Fruit fly (Drosophila melanogaster) whole organism, wandering third instar larva: ENCODE results near the gene ND-20L.

Experiments
- Abd-B ChIP-seq: fragments of >200 bp; optimal IDR thresholded peaks from 2 replicates; lab custom pipeline; 2017; ENCODE audit warnings: missing biosample characterization, missing genetic modification characterization
- CG32264 ChIP-seq: fragments of 200-800 bp; sonication (Bioruptor generic); optimal IDR thresholded peaks from 2 replicates; lab custom pipeline; 2016; ENCODE audit warnings: missing biosample characterization, missing genetic modification characterization
- CG9705 ChIP-seq: fragments of 200-800 bp; sonication (Bioruptor generic); optimal IDR thresholded peaks from 2 replicates; lab custom pipeline; 2018; ENCODE audit warnings: missing biosample characterization, mild to moderate bottlenecking, missing genetic modification characterization
- CrebA ChIP-seq: fragments of 200-800 bp; sonication (Bioruptor generic); optimal IDR thresholded peaks from 2 replicates; lab custom pipeline; 2016; ENCODE audit warnings: missing biosample characterization, mild to moderate bottlenecking, missing genetic modification characterization, borderline replicate concordance
- Dfd ChIP-seq: fragments of >200 bp; optimal IDR thresholded peaks from 2 replicates; lab custom pipeline; 2017; ENCODE audit warnings: missing biosample characterization, missing genetic modification characterization
- Dif ChIP-seq: fragments of 200-275, 200-300 bp; sonication (Bioruptor generic); optimal IDR thresholded peaks from 2 replicates; lab custom pipeline; 2018; ENCODE audit warnings: missing biosample characterization, missing genetic modification characterization; ENCODE audit not compliant: partially characterized antibody
- GATAd ChIP-seq: sonication (Bioruptor generic); optimal IDR thresholded peaks from 2 replicates; lab custom pipeline; 2016; ENCODE audit warnings: missing biosample characterization, missing genetic modification characterization
- HLH106 ChIP-seq: fragments of 200-800 bp; optimal IDR thresholded peaks from 3 replicates; lab custom pipeline; 2019; ENCODE audit warnings: missing biosample characterization, mild to moderate bottlenecking, missing genetic modification characterization, moderate library complexity
- Hnf4 ChIP-seq: fragments of 200-800 bp; sonication (Bioruptor generic); optimal IDR thresholded peaks from 2 replicates; lab custom pipeline; 2016; ENCODE audit warnings: missing biosample characterization, mild to moderate bottlenecking, missing genetic modification characterization
- Hr78 ChIP-seq: fragments of >200 bp; optimal IDR thresholded peaks from 2 replicates; lab custom pipeline; 2017; ENCODE audit warnings: missing biosample characterization, missing genetic modification characterization
- Hr83 ChIP-seq: fragments of 200-300 bp; sonication (Bioruptor generic); optimal IDR thresholded peaks from 2 replicates; lab custom pipeline; 2016; ENCODE audit warnings: missing biosample characterization, mild to moderate bottlenecking, missing genetic modification characterization, moderate library complexity; ENCODE audit not compliant: poor library complexity, severe bottlenecking
- Jra ChIP-seq: sonication (Bioruptor generic); optimal IDR thresholded peaks from 2 replicates; lab custom pipeline; 2016; ENCODE audit warnings: missing biosample characterization, missing genetic modification characterization
- Mio ChIP-seq: sonication (Bioruptor generic); optimal IDR thresholded peaks from 2 replicates; lab custom pipeline; 2016; ENCODE audit warnings: missing biosample characterization, missing genetic modification characterization
- Myc ChIP-seq: fragments of >200 bp; optimal IDR thresholded peaks from 2 replicates; lab custom pipeline; 2017
- N ChIP-seq: fragments of >200 bp; optimal IDR thresholded peaks from 2 replicates; lab custom pipeline; 2018; ENCODE audit warnings: missing biosample characterization, missing external identifiers, missing genetic modification characterization
- OdsH ChIP-seq: fragments of 200-800 bp; sonication (Bioruptor generic); optimal IDR thresholded peaks from 2 replicates; lab custom pipeline; 2016; ENCODE audit warnings: missing biosample characterization, mild to moderate bottlenecking, missing genetic modification characterization
- Rel ChIP-seq, 2 experiments: fragments of 200-800 bp; sonication (Bioruptor generic) in 1 of 2; optimal IDR thresholded peaks; 2 replicates in 1 of 2; 3 replicates in 1 of 2; lab custom pipeline; 2016 to 2019; ENCODE audit warnings: mild to moderate bottlenecking in 2 of 2, missing biosample characterization in 2 of 2, missing genetic modification characterization in 2 of 2, moderate library complexity in 1 of 2
- Sp1 ChIP-seq: fragments of 200-800 bp; sonication (Bioruptor generic); optimal IDR thresholded peaks from 3 replicates; lab custom pipeline; 2019; ENCODE audit warnings: missing biosample characterization, mild to moderate bottlenecking, missing genetic modification characterization, moderate library complexity
- Vsx2 ChIP-seq: fragments of 200-300, 225-300 bp; sonication (Bioruptor generic); optimal IDR thresholded peaks from 2 replicates; lab custom pipeline; 2018; ENCODE audit warnings: missing biosample characterization, missing genetic modification characterization; ENCODE audit not compliant: partially characterized antibody
- br ChIP-seq: fragments of 200-800 bp; sonication (Bioruptor generic); optimal IDR thresholded peaks from 2 replicates; lab custom pipeline; 2016; ENCODE audit warnings: missing biosample characterization, missing genetic modification characterization
- brk ChIP-seq: fragments of 200-800 bp; sonication (Bioruptor generic); optimal IDR thresholded peaks from 2 replicates; lab custom pipeline; 2016; ENCODE audit warnings: missing biosample characterization, mild to moderate bottlenecking, missing genetic modification characterization
- dl ChIP-seq, 2 experiments: fragments of 175-275, 200-275 bp in 1 of 2; fragments of 200-275 bp in 1 of 2; sonication (Bioruptor generic); optimal IDR thresholded peaks; lab custom pipeline; 2018; ENCODE audit warnings: mild to moderate bottlenecking in 2 of 2, missing biosample characterization in 2 of 2, missing genetic modification characterization in 2 of 2, moderate library complexity in 2 of 2; ENCODE audit not compliant: partially characterized antibody in 2 of 2, insufficient read depth in 1 of 2
- dmrt93B ChIP-seq: fragments of 200-800 bp; sonication (Bioruptor generic); optimal IDR thresholded peaks from 2 replicates; lab custom pipeline; 2018; ENCODE audit warnings: missing biosample characterization, mild to moderate bottlenecking, missing genetic modification characterization
- dsf ChIP-seq: sonication (Bioruptor generic); optimal IDR thresholded peaks from 2 replicates; lab custom pipeline; 2016; ENCODE audit warnings: missing biosample characterization, missing genetic modification characterization, borderline replicate concordance
- ey ChIP-seq: fragments of 200-800 bp; sonication (Bioruptor generic); optimal IDR thresholded peaks from 2 replicates; lab custom pipeline; 2016; ENCODE audit warnings: missing biosample characterization, missing genetic modification characterization
- foxo ChIP-seq, 2 experiments: fragments of 200-800 bp; sonication (Bioruptor generic); optimal IDR thresholded peaks; 2 replicates in 1 of 2; 3 replicates in 1 of 2; lab custom pipeline; 2016 to 2017; ENCODE audit warnings: missing biosample characterization in 2 of 2, missing genetic modification characterization in 2 of 2
- fru ChIP-seq: fragments of 200-800 bp; sonication (Bioruptor generic); optimal IDR thresholded peaks from 3 replicates; lab custom pipeline; 2016; ENCODE audit warnings: missing biosample characterization, mild to moderate bottlenecking, missing genetic modification characterization
- h ChIP-seq: fragments of 200-800 bp; sonication (Bioruptor generic); optimal IDR thresholded peaks from 3 replicates; lab custom pipeline; 2016; ENCODE audit warnings: missing biosample characterization, mild to moderate bottlenecking, missing genetic modification characterization
- jim ChIP-seq: fragments of 175-275, 200-325 bp; sonication (Bioruptor generic); optimal IDR thresholded peaks from 2 replicates; lab custom pipeline; 2016; ENCODE audit warnings: missing biosample characterization, mild to moderate bottlenecking, missing genetic modification characterization
- lola ChIP-seq: fragments of >200 bp; optimal IDR thresholded peaks from 2 replicates; lab custom pipeline; 2017; ENCODE audit warnings: missing biosample characterization, missing genetic modification characterization
- pan ChIP-seq: fragments of >200 bp; optimal IDR thresholded peaks from 2 replicates; lab custom pipeline; 2017
- psq ChIP-seq: fragments of 200-800 bp; sonication (Bioruptor generic); optimal IDR thresholded peaks from 3 replicates; lab custom pipeline; 2017; ENCODE audit warnings: missing biosample characterization, mild to moderate bottlenecking, missing genetic modification characterization, moderate library complexity
- rgr ChIP-seq: fragments of 200-800 bp; sonication (Bioruptor generic); optimal IDR thresholded peaks from 3 replicates; lab custom pipeline; 2016; ENCODE audit warnings: missing biosample characterization, mild to moderate bottlenecking, missing genetic modification characterization
- sage ChIP-seq: fragments of 200-800 bp; sonication (Bioruptor generic); optimal IDR thresholded peaks from 2 replicates; lab custom pipeline; 2016; ENCODE audit warnings: missing biosample characterization, mild to moderate bottlenecking, missing genetic modification characterization
- sv ChIP-seq: fragments of 200-800 bp; sonication (Bioruptor generic); optimal IDR thresholded peaks from 3 replicates; lab custom pipeline; 2016; ENCODE audit warnings: missing biosample characterization, missing genetic modification characterization
- tai ChIP-seq: sonication (Bioruptor generic); optimal IDR thresholded peaks from 2 replicates; lab custom pipeline; 2016; ENCODE audit warnings: missing biosample characterization, missing genetic modification characterization
- usp ChIP-seq: fragments of >200 bp; optimal IDR thresholded peaks from 2 replicates; lab custom pipeline; 2017; ENCODE audit warnings: missing biosample characterization, missing genetic modification characterization
- woc ChIP-seq: sonication (Bioruptor generic); optimal IDR thresholded peaks from 2 replicates; lab custom pipeline; 2016; ENCODE audit warnings: missing biosample characterization, mild to moderate bottlenecking, missing genetic modification characterization

Gene ND-20L

dm6 chr3R:29515417-29515816, at the start of gene ND-20L:
Gene ND-20L (plus strand): TSS chr3R:29515717.
- no peak for TF ChIP-seq CG32264
- no peak for TF ChIP-seq pan (lab: Kevin White, UChicago)
- TF ChIP-seq dmrt93B (GFP tag; lab: Kevin White, UChicago) = no peak
- no peak for TF ChIP-seq brk
- no peak for TF ChIP-seq Mio (GFP tag; lab: Kevin White, UChicago)
- TF ChIP-seq ey = no peak
- TF ChIP-seq woc (GFP tag; lab: Kevin White, UChicago) = no peak
- TF ChIP-seq OdsH (GFP tag; lab: Kevin White, UChicago) = no peak
- TF ChIP-seq CrebA (GFP tag; lab: Kevin White, UChicago) = no peak
- no peak for TF ChIP-seq Hr83
- TF ChIP-seq usp = no peak
- TF ChIP-seq Myc (lab: Kevin White, UChicago) = no peak
- no peak for TF ChIP-seq br (GFP tag; lab: Kevin White, UChicago)
- no peak for TF ChIP-seq Vsx2 (GFP tag; lab: Kevin White, UChicago)

- TF ChIP-seq brk (no peak), ey (no peak), Myc (lab: Kevin White, UChicago) (no peak), CrebA (GFP tag; lab: Kevin White, UChicago) (no peak), Rel (GFP tag; optimal IDR thresholded peaks at IDR 0.05; lab: Kevin White, UChicago) (no peak), Rel (tag; optimal IDR thresholded peaks at IDR 0.05; lab: Kevin White, UChicago) (no peak), dl (GFP tag; optimal IDR thresholded peaks at IDR 0.05; lab: Kevin White, UChicago; ENCODE audit: insufficient read depth in 1 of 2, partially characterized antibody in 2 of 2) (no peak), woc (GFP tag; lab: Kevin White, UChicago) (no peak), Dif (GFP tag; lab: Kevin White, UChicago) (no peak), Abd-B (GFP tag; lab: Kevin White, UChicago) (no peak), dmrt93B (GFP tag; lab: Kevin White, UChicago) (no peak), Jra (no peak), CG32264 (no peak), psq (GFP tag; lab: Kevin White, UChicago) (no peak), usp (no peak), Hnf4 (GFP tag; lab: Kevin White, UChicago) (no peak), N (GFP tag; lab: Kevin White, UChicago) (no peak)
These were observed 48.8 kb upstream of the ND-20L start for dm6 chr3R:29466759-29467158.

DNA sequence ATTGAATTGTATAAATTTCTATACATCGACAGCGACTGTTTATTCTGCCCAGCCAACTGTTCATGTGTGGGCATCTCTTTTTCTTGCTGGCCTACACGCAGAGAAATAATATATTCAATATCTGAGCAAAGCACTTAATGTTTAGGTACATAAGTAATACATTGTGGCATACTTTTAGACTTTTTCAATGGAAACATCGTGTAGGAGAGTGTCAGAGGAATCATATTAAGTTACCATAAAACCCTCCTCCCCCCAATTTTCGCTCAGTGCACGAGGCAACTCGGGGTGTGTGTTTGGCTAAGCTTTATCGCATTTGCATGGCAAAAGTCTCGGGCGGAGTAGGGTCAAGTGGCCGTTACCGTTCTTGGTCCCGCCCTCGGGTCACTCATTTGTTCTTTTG, 45.4 kb upstream of the ND-20L start:
- TF ChIP-seq Myc (lab: Kevin White, UChicago) = no peak
- TF ChIP-seq ey = no peak
- no peak for TF ChIP-seq Dfd
- no peak for TF ChIP-seq brk
- no peak for TF ChIP-seq HLH106
- TF ChIP-seq, all 38 proteins: peak for 0

DNA sequence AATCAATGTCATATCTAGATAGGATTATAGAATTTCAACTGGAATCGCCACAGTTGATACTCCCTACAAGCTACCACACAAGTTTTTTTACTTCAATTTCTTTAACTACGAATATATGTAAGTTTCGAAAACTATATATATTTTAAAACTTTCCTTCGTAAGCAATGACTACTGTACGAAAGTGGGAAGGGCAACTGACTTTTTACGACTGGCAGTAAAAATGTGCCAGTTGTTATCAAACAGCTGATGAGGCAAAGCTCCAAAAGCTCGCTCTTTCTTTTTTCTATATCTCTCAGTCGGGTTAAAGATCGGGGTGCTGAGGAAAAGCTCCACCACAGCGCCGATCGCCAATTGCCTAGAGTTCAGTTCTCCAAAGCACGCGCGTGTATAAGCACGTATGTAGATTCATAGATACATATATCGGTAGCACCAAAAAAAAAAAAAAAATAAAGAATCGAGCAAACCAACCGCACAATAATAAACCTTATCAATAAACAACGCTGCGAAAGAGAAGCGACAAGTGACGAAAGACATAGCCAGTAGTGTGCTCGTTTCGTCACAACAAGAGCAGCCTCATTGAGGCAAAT, 36.5 kb upstream of the ND-20L start:
- TF ChIP-seq Hr83 (peak; percentile 56), foxo (GFP tag; optimal IDR thresholded peaks at IDR 0.05; lab: Kevin White, UChicago) (peak in 1 of 2 experiments; percentile 75), CG32264 (no peak), sage (no peak), dmrt93B (GFP tag; lab: Kevin White, UChicago) (peak; percentile 37), ey (peak; percentile 15), Vsx2 (GFP tag; lab: Kevin White, UChicago) (peak; percentile 20), Dif (GFP tag; lab: Kevin White, UChicago) (no peak), sv (GFP tag; lab: Kevin White, UChicago) (no peak), rgr (peak; percentile 22), br (GFP tag; lab: Kevin White, UChicago) (peak; percentile 47), Hr78 (GFP tag; lab: Kevin White, UChicago) (no peak), Abd-B (GFP tag; lab: Kevin White, UChicago) (no peak), Myc (lab: Kevin White, UChicago) (no peak), Hnf4 (GFP tag; lab: Kevin White, UChicago) (no peak), lola (GFP tag; lab: Kevin White, UChicago) (no peak), N (GFP tag; lab: Kevin White, UChicago) (no peak), HLH106 (peak; percentile 67), Sp1 (GFP tag; lab: Kevin White, UChicago) (peak; percentile 59), pan (lab: Kevin White, UChicago) (no peak), brk (no peak), CrebA (GFP tag; lab: Kevin White, UChicago) (no peak), Mio (GFP tag; lab: Kevin White, UChicago) (no peak), Jra (no peak), OdsH (GFP tag; lab: Kevin White, UChicago) (peak; percentile 29), Rel (GFP tag; optimal IDR thresholded peaks at IDR 0.05; lab: Kevin White, UChicago) (no peak), Rel (tag; optimal IDR thresholded peaks at IDR 0.05; lab: Kevin White, UChicago) (no peak), dsf (no peak), woc (GFP tag; lab: Kevin White, UChicago) (no peak), h (GFP tag; lab: Kevin White, UChicago) (peak; percentile 44), jim (GFP tag; lab: Kevin White, UChicago) (no peak), usp (no peak), CG9705 (GFP tag; lab: Kevin White, UChicago) (no peak), psq (GFP tag; lab: Kevin White, UChicago) (peak; percentile 50), fru (GFP tag; lab: Kevin White, UChicago) (peak; percentile 66), GATAd (no peak), dl (GFP tag; optimal IDR thresholded peaks at IDR 0.05; lab: Kevin White, UChicago; ENCODE audit: insufficient read depth in 1 of 2, partially characterized antibody in 2 of 2) (no peak), Dfd (no peak), tai (GFP tag; lab: Kevin White, UChicago) (no peak)
